Fruit fly (Drosophila melanogaster): ENCODE measurements around the gene Mtr3.
A peak's percentile ranks its signal among the peaks of the same experiment; 100 is the strongest.

Mtr3 gene

DNA sequence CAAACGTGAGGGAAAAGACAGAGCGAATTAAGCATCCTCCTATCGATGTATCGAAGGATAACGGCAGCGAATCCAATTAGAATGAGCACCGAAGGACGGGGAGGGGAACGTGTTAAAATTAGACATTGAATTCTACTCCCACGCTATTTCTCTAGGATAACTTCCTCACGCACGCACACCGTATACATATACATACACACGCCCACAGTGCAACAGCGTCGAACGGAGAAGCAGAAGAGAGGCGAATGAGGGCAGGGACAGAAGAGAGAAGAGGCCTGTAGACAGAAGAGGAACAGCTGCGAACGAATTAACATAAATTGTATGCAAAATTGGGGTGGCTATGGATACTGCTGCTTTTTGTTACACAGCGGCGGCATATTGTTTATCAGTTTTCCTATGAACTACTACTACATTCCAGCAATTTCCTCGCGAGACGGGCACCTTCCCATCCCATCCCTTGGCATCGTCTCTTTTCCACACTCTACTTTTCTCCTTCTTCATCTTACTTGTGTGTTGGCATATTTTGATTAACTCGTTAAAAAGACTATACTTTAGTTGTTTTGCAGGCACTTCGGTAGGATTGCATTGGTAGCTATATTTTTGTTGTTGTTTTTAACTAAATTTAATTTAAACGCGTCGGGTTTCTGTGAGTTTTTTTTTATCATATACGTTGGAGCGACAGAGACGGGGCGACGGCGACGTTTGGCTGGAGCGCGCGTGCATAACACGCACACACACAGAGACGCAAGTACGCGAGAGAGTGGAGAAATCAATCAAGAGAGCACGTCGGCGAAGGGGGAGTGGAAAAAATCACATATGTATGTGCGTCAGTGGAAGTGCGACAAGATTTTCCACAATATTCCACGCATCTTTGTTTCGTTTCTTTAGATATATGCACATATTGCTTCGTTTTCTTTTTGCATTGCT, 5.1 kb downstream of the Mtr3 start (continued):
- TF ChIP-seq OdsH (GFP tag; optimal IDR thresholded peaks at IDR 0.05) (no peak), Met (GFP tag; optimal IDR thresholded peaks at IDR 0.05) (no peak), fd85E (GFP tag; optimal IDR thresholded peaks at IDR 0.05) (no peak)

- 0 out of 2 replicates have a peak, but pooled peaks have one; percentile 12 for TF ChIP-seq CG15336 (GFP tag; IDR thresholded peaks at IDR 0.05)
- no peak for TF ChIP-seq net (GFP tag; optimal IDR thresholded peaks at IDR 0.05)
- TF ChIP-seq fkh (GFP tag; optimal IDR thresholded peaks at IDR 0.05): no peak
- TF ChIP-seq CG31627 (GFP tag; optimal IDR thresholded peaks at IDR 0.05): no peak
- TF ChIP-seq CG32006 (GFP tag; optimal IDR thresholded peaks at IDR 0.05): peak; percentile 49
- TF ChIP-seq CG34406 (GFP tag; optimal IDR thresholded peaks at IDR 0.05): no peak
- no peak for TF ChIP-seq CG9139 (GFP tag; optimal IDR thresholded peaks at IDR 0.05)
- TF ChIP-seq CG16779 (tag; optimal IDR thresholded peaks at IDR 0.05): no peak
- no peak for TF ChIP-seq dac (GFP tag; optimal IDR thresholded peaks at IDR 0.05)
- TF ChIP-seq Hr39 (GFP tag; optimal IDR thresholded peaks at IDR 0.05): no peak
- no peak for TF ChIP-seq Ets96B (tag; optimal IDR thresholded peaks at IDR 0.05)
- peak; percentile 20 for TF ChIP-seq CG6792 (GFP tag; optimal IDR thresholded peaks at IDR 0.05)
- no peak for TF ChIP-seq Smox (GFP tag; optimal IDR thresholded peaks at IDR 0.05)
- TF ChIP-seq eg (GFP tag; IDR thresholded peaks at IDR 0.05): 0 out of 3 replicates have a peak, but pooled peaks have one; percentile 10
- TF ChIP-seq spab (GFP tag; optimal IDR thresholded peaks at IDR 0.05): no peak
- TF ChIP-seq Hr4 (GFP tag; optimal IDR thresholded peaks at IDR 0.05): no peak
- TF ChIP-seq Eip78C (GFP tag): no peak
- TF ChIP-seq vri (GFP tag; optimal IDR thresholded peaks at IDR 0.05): no peak
- no peak for TF ChIP-seq lz (GFP tag; optimal IDR thresholded peaks at IDR 0.05)
- no peak for TF ChIP-seq cyc (GFP tag; optimal IDR thresholded peaks at IDR 0.05)
- no peak for TF ChIP-seq achi (GFP tag; optimal IDR thresholded peaks at IDR 0.05)
- TF ChIP-seq acj6 (GFP tag; optimal IDR thresholded peaks at IDR 0.05): peak; percentile 5
- TF ChIP-seq ss (GFP tag; optimal IDR thresholded peaks at IDR 0.05): no peak
- no peak for TF ChIP-seq CG8632 (GFP tag; optimal IDR thresholded peaks at IDR 0.05)
- no peak for TF ChIP-seq Sox14 (GFP tag; optimal IDR thresholded peaks at IDR 0.05)
- no peak for TF ChIP-seq CG3919 (GFP tag; optimal IDR thresholded peaks at IDR 0.05)
- no peak for TF ChIP-seq pdm3 (GFP tag; optimal IDR thresholded peaks at IDR 0.05)
- no peak for TF ChIP-seq CG10669 (GFP tag; optimal IDR thresholded peaks at IDR 0.05)
- no peak for TF ChIP-seq CG3032 (tag; optimal IDR thresholded peaks at IDR 0.05)
- no peak for TF ChIP-seq Eip75B (GFP tag; optimal IDR thresholded peaks at IDR 0.05)
- TF ChIP-seq OdsH (GFP tag; optimal IDR thresholded peaks at IDR 0.05): no peak
- TF ChIP-seq CG7368 (GFP tag; optimal IDR thresholded peaks at IDR 0.05): no peak
- TF ChIP-seq fd59A (GFP tag; optimal IDR thresholded peaks at IDR 0.05): no peak
- TF ChIP-seq topi (GFP tag; optimal IDR thresholded peaks at IDR 0.05): peak; percentile 5
- TF ChIP-seq CG11902 (GFP tag; optimal IDR thresholded peaks at IDR 0.05): no peak
Observed at dm6 chr3L:19907706-19908070, 5.8 kb downstream of the Mtr3 start.

- peak in 1 of 2 experiments; percentile 17 for TF ChIP-seq salr (GFP tag; optimal IDR thresholded peaks at IDR 0.05)
- peak; percentile 78 for TF ChIP-seq svp (GFP tag)
- TF ChIP-seq dsx (GFP tag; optimal IDR thresholded peaks at IDR 0.05; ENCODE audit: poor library complexity, severe bottlenecking): peak; percentile 57
- TF ChIP-seq esn (GFP tag; optimal IDR thresholded peaks at IDR 0.05): no peak
- no peak for TF ChIP-seq CG16779 (tag; optimal IDR thresholded peaks at IDR 0.05)
- TF ChIP-seq CG3919 (GFP tag; optimal IDR thresholded peaks at IDR 0.05): peak; percentile 23
- no peak for TF ChIP-seq Hr4 (GFP tag; optimal IDR thresholded peaks at IDR 0.05)
- peak; percentile 78 for TF ChIP-seq Eip78C (GFP tag)
- no peak for TF ChIP-seq Sox14 (GFP tag; optimal IDR thresholded peaks at IDR 0.05)
- TF ChIP-seq fkh (GFP tag; optimal IDR thresholded peaks at IDR 0.05): peak; percentile 96
- TF ChIP-seq CG6163 (GFP tag; IDR thresholded peaks at IDR 0.05): no peak
- no peak for TF ChIP-seq CG8119 (GFP tag; IDR thresholded peaks at IDR 0.05)
- TF ChIP-seq achi (GFP tag; optimal IDR thresholded peaks at IDR 0.05): no peak
- peak; percentile 34 for TF ChIP-seq acj6 (GFP tag; optimal IDR thresholded peaks at IDR 0.05)
- peak; percentile 38 for TF ChIP-seq Eip93F (GFP tag; optimal IDR thresholded peaks at IDR 0.05)
- peak; percentile 10 for TF ChIP-seq Sox102F (GFP tag; optimal IDR thresholded peaks at IDR 0.05)
- peak; percentile 96 for TF ChIP-seq Blimp-1 (GFP tag; optimal IDR thresholded peaks at IDR 0.05)
Observed at dm6 chr3L:19906780-19907705, 6.5 kb downstream of the Mtr3 start.

All from whole organism, prepupa.